Worm (Caenorhabditis elegans) whole organism, midembryonic: Measurements from ENCODE around the gene K02H11.4.

Experiments used
- T22C8.4 ChIP-seq: fragments of 200-800 bp; sonication (Bioruptor generic); IDR thresholded peaks from 2 replicates; pipeline ENCODE4 v1.3.6; 2022; ENCODE audit warnings: missing genetic modification characterization, missing compliant biosample characterization
- flt-1 ChIP-seq: fragments of 200-800 bp; sonication (Bioruptor generic); IDR thresholded peaks from 2 replicates; pipeline ENCODE4 v1.3.6; 2022; ENCODE audit warnings: missing genetic modification characterization, missing compliant biosample characterization
- med-1 ChIP-seq: sonication (generic microtip); optimal IDR thresholded peaks from 2 replicates; lab custom pipeline; 2017; ENCODE audit warnings: missing genetic modification characterization, mild to moderate bottlenecking, missing compliant biosample characterization, antibody characterized with exemption, missing genetic modification reagents; ENCODE audit not compliant: insufficient read depth
- ref-1 ChIP-seq: fragments of 200-800 bp; sonication (Bioruptor generic); conservative IDR thresholded peaks from 2 replicates; pipeline ENCODE4 v1.3.6; 2022; ENCODE audit warnings: missing genetic modification reagents, missing genetic modification characterization, missing compliant biosample characterization
- tab-1 ChIP-seq: fragments of 200-800 bp; sonication (Bioruptor generic); IDR thresholded peaks from 2 replicates; pipeline ENCODE4 v1.3.6; 2022; ENCODE audit warnings: missing genetic modification characterization, missing compliant biosample characterization
- ztf-23 ChIP-seq: fragments of 200-800 bp; sonication (Bioruptor generic); IDR thresholded peaks from 2 replicates; pipeline ENCODE4 v1.3.6; 2022; ENCODE audit warnings: missing genetic modification reagents, missing genetic modification characterization, missing compliant biosample characterization
- ztf-29 ChIP-seq: fragments of 200-800 bp; sonication (Bioruptor generic); IDR thresholded peaks from 2 replicates; pipeline ENCODE4 v1.3.6; 2022; ENCODE audit warnings: missing genetic modification reagents, missing genetic modification characterization, missing compliant biosample characterization

DNA sequence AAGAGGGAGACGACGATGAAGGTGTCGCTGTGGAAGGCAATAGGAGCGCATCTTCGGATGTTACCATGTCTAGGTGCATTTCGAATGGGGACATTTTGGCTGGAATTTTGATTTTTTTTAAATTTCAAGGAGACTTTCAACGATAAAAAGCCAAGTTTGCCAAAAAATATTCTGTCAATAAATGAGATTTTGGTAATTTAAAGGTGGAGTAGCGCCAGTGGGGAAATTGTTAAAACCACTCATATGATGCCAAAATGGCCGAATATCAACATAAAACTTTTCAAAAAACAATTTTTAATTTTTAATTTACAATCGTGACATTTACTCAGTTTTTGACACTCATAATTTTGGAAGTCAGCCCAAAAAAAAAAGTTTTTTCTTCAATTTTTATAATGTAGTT is 19.5 kb downstream of the K02H11.4 start, which contains the start of gene nhr-260:
- no peak for TF ChIP-seq flt-1
- no peak for TF ChIP-seq ztf-23 (GFP tag; lab: Robert Waterston, UW)
- no peak for TF ChIP-seq ref-1 (GFP tag; lab: Robert Waterston, UW)
- TF ChIP-seq med-1 (GFP tag; lab: Kevin White, UChicago), result no peak
- TF ChIP-seq tab-1 (GFP tag; lab: Robert Waterston, UW), result no peak
- no peak for TF ChIP-seq T22C8.4
- no peak for TF ChIP-seq ztf-29 (GFP tag; lab: Robert Waterston, UW)
